Fruit fly (Drosophila melanogaster) whole organism, adult: ENCODE results near the gene Adat1.

Source experiments
- CG11617 ChIP-seq: fragments of 200-800 bp; sonication (Bioruptor generic); optimal IDR thresholded peaks from 2 replicates; lab custom pipeline; 2017; ENCODE audit warnings: mild to moderate bottlenecking, missing biosample characterization, missing genetic modification reagents, missing genetic modification characterization
- CG12768 ChIP-seq: fragments of 200-800 bp; sonication (Bioruptor generic); optimal IDR thresholded peaks from 2 replicates; lab custom pipeline; 2017; ENCODE audit warnings: missing biosample characterization, missing genetic modification characterization, mild to moderate bottlenecking, moderate library complexity, missing genetic modification reagents
- CG14711 ChIP-seq: fragments of 200-800 bp; sonication (Bioruptor generic); optimal IDR thresholded peaks from 2 replicates; lab custom pipeline; 2018; ENCODE audit warnings: missing biosample characterization, mild to moderate bottlenecking, missing genetic modification characterization, moderate library complexity
- CG1620 ChIP-seq: fragments of 200-800 bp; sonication (Bioruptor generic); optimal IDR thresholded peaks from 2 replicates; lab custom pipeline; 2016; ENCODE audit warnings: missing biosample characterization, missing genetic modification characterization
- CG33017 ChIP-seq: fragments of 200-800 bp; sonication (Bioruptor generic); optimal IDR thresholded peaks from 2 replicates; lab custom pipeline; 2018; ENCODE audit warnings: missing biosample characterization, mild to moderate bottlenecking, missing genetic modification characterization, moderate library complexity
- CG5204 ChIP-seq: fragments of 200-800 bp; sonication (Bioruptor generic); optimal IDR thresholded peaks from 2 replicates; lab custom pipeline; 2016; ENCODE audit warnings: missing biosample characterization, missing genetic modification characterization
- CG7045 ChIP-seq: fragments of 200-800 bp; sonication (Bioruptor generic); optimal IDR thresholded peaks from 2 replicates; lab custom pipeline; 2017; ENCODE audit warnings: missing biosample characterization, mild to moderate bottlenecking, missing genetic modification characterization
- CG7101 ChIP-seq: fragments of 200-800 bp; sonication (Bioruptor generic); optimal IDR thresholded peaks from 2 replicates; lab custom pipeline; 2018; ENCODE audit warnings: missing biosample characterization, mild to moderate bottlenecking, missing genetic modification characterization, moderate library complexity
- Clk ChIP-seq: fragments of 200-800 bp; sonication (Bioruptor generic); optimal IDR thresholded peaks from 2 replicates; lab custom pipeline; 2017; ENCODE audit warnings: missing biosample characterization, missing genetic modification characterization
- Crg-1 ChIP-seq: fragments of 200-800 bp; sonication (Bioruptor generic); optimal IDR thresholded peaks from 2 replicates; lab custom pipeline; 2016; ENCODE audit warnings: missing biosample characterization, missing genetic modification characterization
- Hr96 ChIP-seq: fragments of 200-800 bp; sonication (Bioruptor generic); optimal IDR thresholded peaks from 2 replicates; lab custom pipeline; 2016; ENCODE audit warnings: missing biosample characterization, missing genetic modification characterization
- Mnt ChIP-seq: fragments of 200-800 bp; sonication (Bioruptor generic); optimal IDR thresholded peaks from 2 replicates; lab custom pipeline; 2016; ENCODE audit warnings: missing biosample characterization, mild to moderate bottlenecking, missing genetic modification characterization
- bab1 ChIP-seq: fragments of 200-800 bp; sonication (Bioruptor generic); optimal IDR thresholded peaks from 3 replicates; lab custom pipeline; 2019; ENCODE audit warnings: missing biosample characterization, mild to moderate bottlenecking, missing genetic modification characterization, moderate library complexity
- cic ChIP-seq: fragments of 200-800 bp; sonication (Bioruptor generic); optimal IDR thresholded peaks from 2 replicates; lab custom pipeline; 2017; ENCODE audit warnings: missing biosample characterization, mild to moderate bottlenecking, missing genetic modification characterization, moderate library complexity
- cnc ChIP-seq, 2 experiments: fragments of >200 bp; optimal IDR thresholded peaks; 2 replicates each; lab custom pipeline; 2017
- kay ChIP-seq: fragments of 200-800 bp; sonication (Bioruptor generic); peaks from one replicate; lab custom pipeline; 2016; ENCODE audit warnings: missing biosample characterization, missing genetic modification characterization, borderline replicate concordance
- ovo ChIP-seq: fragments of 200-800 bp; sonication (Bioruptor generic); optimal IDR thresholded peaks from 2 replicates; lab custom pipeline; 2016; ENCODE audit warnings: missing biosample characterization, missing genetic modification characterization
- pad ChIP-seq: fragments of 200-800 bp; sonication (Bioruptor generic); optimal IDR thresholded peaks from 3 replicates; lab custom pipeline; 2017; ENCODE audit warnings: missing biosample characterization, missing genetic modification characterization, mild to moderate bottlenecking, moderate library complexity, missing genetic modification reagents
- tj ChIP-seq: fragments of 200-800 bp; sonication (Bioruptor generic); optimal IDR thresholded peaks from 3 replicates; lab custom pipeline; 2017; ENCODE audit warnings: missing biosample characterization, mild to moderate bottlenecking, missing genetic modification characterization, moderate library complexity
- toe ChIP-seq: fragments of 200-800 bp; sonication (Bioruptor generic); optimal IDR thresholded peaks from 2 replicates; lab custom pipeline; 2016; ENCODE audit warnings: missing biosample characterization, missing genetic modification characterization

Gene Adat1

DNA sequence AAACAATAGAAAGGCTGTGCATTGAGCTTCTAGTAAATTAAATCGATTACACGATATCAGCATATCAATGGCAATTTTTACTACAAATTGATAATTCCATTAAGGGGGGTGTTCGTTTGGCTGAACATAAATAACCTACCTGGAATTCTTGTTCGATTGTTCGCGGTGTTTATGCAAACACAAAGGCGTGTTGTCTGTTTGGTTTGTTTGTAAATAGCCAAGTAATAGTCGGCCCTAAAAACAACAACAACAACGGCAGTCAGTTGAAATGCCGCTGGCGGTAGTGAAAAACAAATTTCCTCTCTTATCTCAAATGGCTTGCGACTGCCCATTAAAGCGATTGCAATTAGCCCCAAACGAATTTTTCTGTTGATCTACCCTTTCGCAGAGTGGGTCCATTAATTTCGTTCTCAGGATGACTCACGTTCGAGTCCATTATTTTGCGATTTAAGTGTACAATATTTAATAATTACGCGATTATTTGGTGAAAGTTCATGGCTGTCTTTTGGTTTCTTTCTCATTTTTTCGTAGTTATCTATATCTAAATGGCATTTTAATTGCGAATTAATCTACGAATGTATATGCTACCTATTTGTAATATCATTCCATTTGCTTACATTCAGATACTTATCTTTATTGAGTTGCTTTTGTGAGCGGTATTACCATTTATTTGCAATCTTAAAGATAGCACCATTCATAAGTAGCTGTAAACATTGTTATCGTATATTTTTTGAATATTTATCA, 27.5 kb upstream of the Adat1 start:
- TF ChIP-seq ovo (GFP tag; lab: Kevin White, UChicago) (no peak), Crg-1 (peak; percentile 4), kay (GFP tag; lab: Kevin White, UChicago) (peak; percentile 84), CG33017 (tag; lab: Kevin White, UChicago) (peak; percentile 78), CG5204 (GFP tag; lab: Kevin White, UChicago) (peak; percentile 10), CG11617 (peak; percentile 71), Mnt (no peak), CG14711 (tag; lab: Kevin White, UChicago) (no peak), Hr96 (GFP tag; lab: Kevin White, UChicago) (no peak), CG7045 (peak; percentile 71), cnc (optimal IDR thresholded peaks at IDR 0.05; lab: Kevin White, UChicago) (no peak), cic (GFP tag; lab: Kevin White, UChicago) (peak; percentile 93), toe (GFP tag; lab: Kevin White, UChicago) (no peak), tj (GFP tag; lab: Kevin White, UChicago) (no peak), bab1 (GFP tag; lab: Kevin White, UChicago) (no peak), Clk (GFP tag; lab: Kevin White, UChicago) (peak; percentile 43), CG1620 (GFP tag; lab: Kevin White, UChicago) (no peak), CG7101 (peak; percentile 50), pad (GFP tag; lab: Kevin White, UChicago) (peak; percentile 32), CG12768 (GFP tag; lab: Kevin White, UChicago) (peak; percentile 55)

DNA sequence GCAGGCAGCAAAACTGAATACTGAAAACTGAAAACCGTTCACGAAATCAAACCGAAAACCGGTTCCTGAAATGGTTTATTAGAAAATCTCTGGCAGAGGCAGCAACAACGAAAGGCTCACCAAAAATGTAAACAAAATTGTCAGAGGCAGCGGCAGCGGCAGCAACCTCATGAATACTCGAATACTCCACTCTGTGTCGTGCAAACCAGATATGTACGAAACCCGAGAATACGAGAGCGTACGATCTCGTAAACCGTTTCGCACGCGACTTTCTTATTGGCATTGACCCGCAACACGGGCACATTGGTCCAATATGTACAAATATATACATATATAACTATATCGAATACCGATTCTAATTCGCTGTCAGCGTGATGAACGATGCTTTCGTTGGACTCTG, 26.3 kb upstream of the Adat1 start:
- TF ChIP-seq CG11617 (no peak), Hr96 (GFP tag; lab: Kevin White, UChicago) (no peak), cnc (optimal IDR thresholded peaks at IDR 0.05; lab: Kevin White, UChicago) (no peak), CG12768 (GFP tag; lab: Kevin White, UChicago) (no peak), Crg-1 (no peak)

DNA sequence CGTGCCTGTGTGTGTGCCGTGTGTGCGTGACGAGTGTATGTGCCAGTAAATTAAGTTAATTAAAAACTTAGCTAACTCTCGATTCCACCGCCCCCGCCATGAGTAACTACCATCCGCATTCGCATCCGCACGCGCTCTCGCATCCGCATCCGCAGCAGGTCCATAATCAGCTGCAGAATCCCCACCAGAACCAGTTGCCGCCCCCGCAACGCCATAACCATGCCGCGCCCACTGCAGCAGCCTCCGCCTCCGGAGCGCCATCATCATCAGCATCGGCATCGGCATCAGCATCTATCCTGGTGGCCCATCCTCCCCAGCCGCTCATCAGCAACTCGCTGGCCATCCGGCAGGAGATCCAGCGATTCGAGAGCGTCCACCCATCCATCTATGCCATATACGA, 24.7 kb upstream of the Adat1 start:
- TF ChIP-seq Mnt (no peak), Crg-1 (no peak), toe (GFP tag; lab: Kevin White, UChicago) (no peak), tj (GFP tag; lab: Kevin White, UChicago) (no peak), ovo (GFP tag; lab: Kevin White, UChicago) (no peak), CG33017 (tag; lab: Kevin White, UChicago) (no peak), CG7045 (no peak), CG1620 (GFP tag; lab: Kevin White, UChicago) (no peak), CG11617 (no peak), cnc (optimal IDR thresholded peaks at IDR 0.05; lab: Kevin White, UChicago) (no peak), CG14711 (tag; lab: Kevin White, UChicago) (no peak), bab1 (GFP tag; lab: Kevin White, UChicago) (no peak), Hr96 (GFP tag; lab: Kevin White, UChicago) (no peak), kay (GFP tag; lab: Kevin White, UChicago) (no peak), Clk (GFP tag; lab: Kevin White, UChicago) (no peak), cic (GFP tag; lab: Kevin White, UChicago) (no peak), CG7101 (no peak)

DNA sequence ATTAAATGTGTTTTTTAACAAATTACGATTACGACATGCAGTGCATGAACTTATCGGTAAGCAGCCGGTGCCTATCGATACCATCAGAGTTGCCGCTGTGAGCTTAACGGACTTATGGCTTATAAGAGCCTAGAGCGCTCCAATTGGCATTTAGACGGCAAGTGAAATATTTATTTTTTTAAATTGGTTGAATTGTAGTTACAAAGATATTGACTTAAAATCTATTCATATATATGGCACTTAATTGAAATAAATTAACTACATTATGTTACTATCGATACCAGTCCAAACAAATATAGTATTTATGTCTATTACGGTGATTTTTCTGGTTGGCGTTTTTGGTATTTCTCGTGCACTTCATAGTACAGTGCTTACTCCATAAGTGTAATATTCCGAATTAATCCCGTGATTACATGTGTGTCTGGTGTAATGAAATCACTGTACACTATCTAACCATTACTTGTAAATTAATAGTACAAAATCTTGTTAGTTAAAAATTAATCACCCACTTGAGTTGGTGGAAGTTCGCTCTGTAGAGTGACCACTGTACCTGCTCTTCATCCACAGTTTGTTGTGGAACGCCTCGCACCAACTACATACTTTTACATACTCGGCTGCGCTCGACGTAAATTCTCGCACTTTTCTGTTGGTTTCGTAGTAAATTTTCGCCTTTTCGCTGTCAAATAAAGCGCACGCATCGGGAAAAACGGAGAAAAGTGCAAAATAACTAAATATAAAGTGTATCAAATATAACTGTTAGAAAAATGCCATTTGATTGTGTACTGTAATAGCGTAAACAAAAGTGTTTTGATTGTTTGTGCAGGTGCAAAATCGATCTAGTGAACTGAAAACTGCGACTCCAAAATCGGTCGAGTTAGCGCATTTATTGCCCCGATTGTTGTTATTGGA, 24.0 kb upstream of the Adat1 start, which contains the start of the genes mRpS23 and CenG1A:
TSS of gene mRpS23 (minus strand) at position 71 of the 909 bp plus-strand sequence.
TSS of gene CenG1A (plus strand) at position 563 of the 909 bp plus-strand sequence.
- TF ChIP-seq CG7101 = peak; percentile 100
- peak; percentile 100 for TF ChIP-seq CG5204 (GFP tag; lab: Kevin White, UChicago)
- no peak for TF ChIP-seq cnc (optimal IDR thresholded peaks at IDR 0.05; lab: Kevin White, UChicago)
- peak; percentile 91 for TF ChIP-seq tj (GFP tag; lab: Kevin White, UChicago)
- TF ChIP-seq Hr96 (GFP tag; lab: Kevin White, UChicago) = peak; percentile 99
- TF ChIP-seq CG12768 (GFP tag; lab: Kevin White, UChicago) = peak; percentile 99
- peak; percentile 99 for TF ChIP-seq Clk (GFP tag; lab: Kevin White, UChicago)
- peak; percentile 100 for TF ChIP-seq CG33017 (tag; lab: Kevin White, UChicago)
- TF ChIP-seq CG14711 (tag; lab: Kevin White, UChicago) = peak; percentile 98
- peak; percentile 99 for TF ChIP-seq Crg-1
- TF ChIP-seq CG1620 (GFP tag; lab: Kevin White, UChicago) = peak; percentile 99
- TF ChIP-seq pad (GFP tag; lab: Kevin White, UChicago) = peak; percentile 93
- TF ChIP-seq toe (GFP tag; lab: Kevin White, UChicago) = peak; percentile 99
- TF ChIP-seq bab1 (GFP tag; lab: Kevin White, UChicago) = peak; percentile 100
- peak; percentile 91 for TF ChIP-seq cic (GFP tag; lab: Kevin White, UChicago)
- TF ChIP-seq CG7045 = peak; percentile 99
- TF ChIP-seq ovo (GFP tag; lab: Kevin White, UChicago) = peak; percentile 98
- TF ChIP-seq kay (GFP tag; lab: Kevin White, UChicago) = no peak
- TF ChIP-seq Mnt = peak; percentile 98
- TF ChIP-seq CG11617 = peak; percentile 98

DNA sequence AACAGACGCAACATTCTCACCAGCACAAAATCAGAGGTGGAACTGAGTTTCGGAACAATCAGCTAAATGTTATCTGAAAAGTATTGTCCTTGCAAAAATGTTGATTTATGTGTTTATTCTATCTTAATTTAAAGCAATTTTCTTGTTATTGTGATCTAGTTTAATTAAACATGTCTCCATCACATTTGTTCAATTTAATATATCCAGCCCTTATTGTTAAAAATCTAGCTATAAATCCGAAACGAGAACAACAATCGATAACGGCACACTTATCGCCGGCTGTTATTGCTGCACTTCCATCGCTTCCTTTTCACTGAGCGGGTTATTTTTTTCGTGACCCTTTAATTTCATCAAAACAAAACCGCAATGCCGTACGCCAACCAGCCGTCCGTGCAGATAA, 21.8 kb upstream of the Adat1 start, which contains the start of the genes GatC, PolG2 and Polr2C:
TSS of gene GatC (minus strand) at position 48 of the 400 bp plus-strand sequence.
TSS of gene PolG2 (minus strand) at position 48 of the 400 bp plus-strand sequence.
TSS of gene Polr2C (plus strand) at position 280 of the 400 bp plus-strand sequence.
- TF ChIP-seq CG1620 (GFP tag; lab: Kevin White, UChicago) (peak; percentile 12), CG33017 (tag; lab: Kevin White, UChicago) (peak; percentile 11), ovo (GFP tag; lab: Kevin White, UChicago) (no peak), CG7045 (no peak), Hr96 (GFP tag; lab: Kevin White, UChicago) (no peak), CG5204 (GFP tag; lab: Kevin White, UChicago) (no peak), kay (GFP tag; lab: Kevin White, UChicago) (no peak), CG12768 (GFP tag; lab: Kevin White, UChicago) (no peak), cic (GFP tag; lab: Kevin White, UChicago) (no peak), pad (GFP tag; lab: Kevin White, UChicago) (no peak), CG14711 (tag; lab: Kevin White, UChicago) (peak; percentile 19), cnc (optimal IDR thresholded peaks at IDR 0.05; lab: Kevin White, UChicago) (no peak), Clk (GFP tag; lab: Kevin White, UChicago) (no peak), Crg-1 (peak; percentile 33), CG11617 (no peak), Mnt (peak; percentile 38), tj (GFP tag; lab: Kevin White, UChicago) (peak; percentile 0), CG7101 (peak; percentile 53), bab1 (GFP tag; lab: Kevin White, UChicago) (no peak), toe (GFP tag; lab: Kevin White, UChicago) (no peak)
